Worm (Caenorhabditis elegans) whole organism, L1 larva: ENCODE results near the gene C16C8.19.

Experiments used
- C04F5.9 ChIP-seq: sonication (generic microtip); optimal IDR thresholded peaks from 2 replicates; lab custom pipeline; 2016; ENCODE audit warnings: missing genetic modification characterization, missing compliant biosample characterization
- Y116A8C.19 ChIP-seq: sonication (generic microtip); optimal IDR thresholded peaks from 2 replicates; lab custom pipeline; 2016; ENCODE audit warnings: missing compliant biosample characterization, missing genetic modification characterization, borderline replicate concordance
- alr-1 ChIP-seq: fragments of 200-800 bp; sonication (Bioruptor generic); optimal IDR thresholded peaks from 2 replicates; lab custom pipeline; 2018; ENCODE audit warnings: borderline replicate concordance, mild to moderate bottlenecking, missing genetic modification characterization, missing compliant biosample characterization
- ama-1 ChIP-seq: fragments of 150-350 bp; optimal IDR thresholded peaks from 2 replicates; lab custom pipeline; 2014
- ceh-82 ChIP-seq, 3 experiments: fragments of 150-350 bp in 1 of 3; sonication (generic microtip) in 2 of 3; optimal IDR thresholded peaks; 2 replicates each; lab custom pipeline; 2014 to 2017; ENCODE audit warnings: missing biosample characterization in 3 of 3, missing genetic modification characterization in 3 of 3
- dpl-1 ChIP-seq, 3 experiments: fragments of 150-350 bp in 2 of 3; sonication (generic microtip) in 1 of 3; optimal IDR thresholded peaks; 2 replicates each; lab custom pipeline; 2014 to 2017; ENCODE audit warnings: missing biosample characterization in 3 of 3, missing genetic modification characterization in 3 of 3, missing genetic modification reagents in 3 of 3
- efl-1 ChIP-seq, 4 experiments: fragments of 150-350 bp; optimal IDR thresholded peaks in 3 of 4; peaks in 1 of 4; 1 replicate in 1 of 4; 2 replicates in 3 of 4; lab custom pipeline; 2014; ENCODE audit warnings: missing biosample characterization in 2 of 4, missing genetic modification characterization in 2 of 4, missing genetic modification reagents in 2 of 4
- efl-3 ChIP-seq: fragments of 200-800 bp; sonication (Bioruptor generic); optimal IDR thresholded peaks from 2 replicates; lab custom pipeline; 2018; ENCODE audit warnings: mild to moderate bottlenecking, missing genetic modification characterization, missing compliant biosample characterization
- egl-13 ChIP-seq: sonication (generic microtip); optimal IDR thresholded peaks from 2 replicates; lab custom pipeline; 2016; ENCODE audit warnings: missing genotype, missing genetic modification reagents, missing genetic modification characterization, missing compliant biosample characterization
- egl-27 ChIP-seq, 2 experiments: fragments of 150-350 bp in 1 of 2; sonication (generic microtip); optimal IDR thresholded peaks; 3 replicates each; lab custom pipeline; 2017 to 2018; ENCODE audit warnings: missing biosample characterization in 2 of 2, missing genetic modification characterization in 2 of 2, missing genetic modification reagents in 2 of 2
- elt-2 ChIP-seq: sonication (generic microtip); optimal IDR thresholded peaks from 2 replicates; lab custom pipeline; 2016; ENCODE audit warnings: missing genetic modification characterization, mild to moderate bottlenecking, inconsistent platforms, missing compliant biosample characterization, missing genetic modification reagents
- fkh-8 ChIP-seq: sonication (generic microtip); optimal IDR thresholded peaks from 2 replicates; lab custom pipeline; 2016; ENCODE audit warnings: mild to moderate bottlenecking, missing genetic modification characterization, missing compliant biosample characterization
- hlh-17 ChIP-seq: fragments of 200-800 bp; sonication (Bioruptor generic); optimal IDR thresholded peaks from 2 replicates; lab custom pipeline; 2018; ENCODE audit warnings: missing genetic modification characterization, mild to moderate bottlenecking, missing compliant biosample characterization, moderate library complexity, borderline replicate concordance
- hlh-4 ChIP-seq: sonication (generic microtip); optimal IDR thresholded peaks from 2 replicates; lab custom pipeline; 2016; ENCODE audit warnings: mild to moderate bottlenecking, missing genetic modification characterization, missing compliant biosample characterization
- hpl-2 ChIP-seq: fragments of 150-350 bp; optimal IDR thresholded peaks from 2 replicates; lab custom pipeline; 2014; ENCODE audit warnings: missing biosample characterization, missing genetic modification reagents, missing genetic modification characterization
- irx-1 ChIP-seq: sonication (generic microtip); optimal IDR thresholded peaks from 2 replicates; lab custom pipeline; 2016; ENCODE audit warnings: missing genetic modification characterization, missing compliant biosample characterization
- isw-1 ChIP-seq: fragments of 200-800 bp; sonication (Bioruptor generic); IDR thresholded peaks from 2 replicates; pipeline ENCODE4 v1.3.6; 2022; ENCODE audit warnings: missing genetic modification characterization, missing compliant biosample characterization
- jun-1 ChIP-seq: fragments of 150-350 bp; optimal IDR thresholded peaks from 2 replicates; lab custom pipeline; 2014; ENCODE audit warnings: missing biosample characterization, missing genetic modification reagents, missing genetic modification characterization
- lin-13 ChIP-seq: fragments of 150-350 bp; optimal IDR thresholded peaks from 2 replicates; lab custom pipeline; 2014; ENCODE audit warnings: missing biosample characterization, missing genetic modification reagents, missing genetic modification characterization
- lin-15B ChIP-seq: fragments of 150-350 bp; sonication (generic microtip); optimal IDR thresholded peaks from 3 replicates; lab custom pipeline; 2014; ENCODE audit warnings: missing biosample characterization, missing genetic modification characterization
- lsy-2 ChIP-seq, 2 experiments: fragments of 150-350 bp; optimal IDR thresholded peaks; 2 replicates each; lab custom pipeline; 2014; ENCODE audit warnings: missing biosample characterization in 2 of 2, missing genetic modification characterization in 2 of 2
- mdl-1 ChIP-seq, 2 experiments: fragments of 150-350 bp; optimal IDR thresholded peaks; 2 replicates each; lab custom pipeline; 2014 to 2017; ENCODE audit warnings: missing biosample characterization in 2 of 2, missing genetic modification characterization in 2 of 2, inconsistent platforms in 1 of 2
- mef-2 ChIP-seq: fragments of 150-350 bp; optimal IDR thresholded peaks from 2 replicates; lab custom pipeline; 2014; ENCODE audit warnings: missing biosample characterization, missing genetic modification characterization
- mep-1 ChIP-seq: fragments of 150-350 bp; optimal IDR thresholded peaks from 2 replicates; lab custom pipeline; 2014; ENCODE audit warnings: missing biosample characterization, missing genetic modification characterization
- nhr-11 ChIP-seq: fragments of 150-350 bp; optimal IDR thresholded peaks from 2 replicates; lab custom pipeline; 2014; ENCODE audit warnings: missing biosample characterization, missing genetic modification characterization
- nhr-12 ChIP-seq: sonication (generic microtip); optimal IDR thresholded peaks from 2 replicates; lab custom pipeline; 2017; ENCODE audit warnings: missing biosample characterization, missing genetic modification characterization
- nhr-19 ChIP-seq: fragments of 200-800 bp; sonication (Bioruptor generic); conservative IDR thresholded peaks from 2 replicates; pipeline ENCODE4 v1.3.6; 2022; ENCODE audit warnings: missing genetic modification characterization, missing compliant biosample characterization
- nhr-20 ChIP-seq: sonication (generic microtip); optimal IDR thresholded peaks from 2 replicates; lab custom pipeline; 2016; ENCODE audit warnings: mild to moderate bottlenecking, missing genetic modification characterization, missing compliant biosample characterization
- nhr-237 ChIP-seq: fragments of 150-350 bp; optimal IDR thresholded peaks from 2 replicates; lab custom pipeline; 2014; ENCODE audit warnings: missing biosample characterization, missing genetic modification characterization
- nhr-71 ChIP-seq: sonication (generic microtip); optimal IDR thresholded peaks from 2 replicates; lab custom pipeline; 2016; ENCODE audit warnings: mild to moderate bottlenecking, missing genetic modification characterization, moderate library complexity, missing compliant biosample characterization
- nhr-76 ChIP-seq: sonication (generic microtip); optimal IDR thresholded peaks from 2 replicates; lab custom pipeline; 2017; ENCODE audit warnings: missing biosample characterization, missing genetic modification characterization
- nhr-77 ChIP-seq: fragments of 150-350 bp; optimal IDR thresholded peaks from 2 replicates; lab custom pipeline; 2014; ENCODE audit warnings: missing biosample characterization, missing genetic modification characterization
- nhr-84 ChIP-seq: sonication (generic microtip); optimal IDR thresholded peaks from 2 replicates; lab custom pipeline; 2017; ENCODE audit warnings: missing biosample characterization, missing genetic modification characterization
- nhr-85 ChIP-seq: sonication (generic microtip); peaks from one replicate; lab custom pipeline; 2016; ENCODE audit warnings: missing genetic modification characterization, inconsistent platforms, missing compliant biosample characterization
- nhr-90 ChIP-seq: sonication (generic microtip); optimal IDR thresholded peaks from 2 replicates; lab custom pipeline; 2016; ENCODE audit warnings: mild to moderate bottlenecking, missing genetic modification characterization, missing compliant biosample characterization; ENCODE audit not compliant: poor library complexity
- pag-3 ChIP-seq: sonication (generic microtip); optimal IDR thresholded peaks from 2 replicates; lab custom pipeline; 2017; ENCODE audit warnings: missing genetic modification characterization, mild to moderate bottlenecking, missing compliant biosample characterization, antibody characterized with exemption, borderline replicate concordance; ENCODE audit not compliant: insufficient read depth
- pax-3 ChIP-seq: fragments of 200-800 bp; sonication (Bioruptor generic); optimal IDR thresholded peaks from 2 replicates; lab custom pipeline; 2018; ENCODE audit warnings: mild to moderate bottlenecking, missing genetic modification characterization, moderate library complexity, missing compliant biosample characterization
- skn-1 ChIP-seq: fragments of 150-350 bp; optimal IDR thresholded peaks from 2 replicates; lab custom pipeline; 2014; ENCODE audit warnings: missing biosample characterization, missing genetic modification characterization
- snpc-4 ChIP-seq: fragments of 150-350 bp; optimal IDR thresholded peaks from 2 replicates; lab custom pipeline; 2014; ENCODE audit warnings: missing biosample characterization, missing genetic modification characterization
- snu-23 ChIP-seq: sonication (generic microtip); optimal IDR thresholded peaks from 2 replicates; lab custom pipeline; 2016; ENCODE audit warnings: missing genetic modification characterization, missing compliant biosample characterization
- tlp-1 ChIP-seq: fragments of 150-350 bp; optimal IDR thresholded peaks from 2 replicates; lab custom pipeline; 2014; ENCODE audit warnings: missing biosample characterization, missing genetic modification characterization
- unc-30 ChIP-seq: sonication (generic microtip); optimal IDR thresholded peaks from 2 replicates; lab custom pipeline; 2017; ENCODE audit warnings: missing biosample characterization, missing genetic modification characterization
- unc-86 ChIP-seq: sonication (generic microtip); optimal IDR thresholded peaks from 2 replicates; lab custom pipeline; 2016; ENCODE audit warnings: missing genetic modification characterization, missing compliant biosample characterization
- unc-98 ChIP-seq: fragments of 200-800 bp; sonication (Bioruptor generic); IDR thresholded peaks from 2 replicates; pipeline ENCODE4 v1.3.6; 2022; ENCODE audit warnings: missing genetic modification characterization, missing compliant biosample characterization
- xbp-1 ChIP-seq: sonication (generic microtip); optimal IDR thresholded peaks from 2 replicates; lab custom pipeline; 2016; ENCODE audit warnings: missing genetic modification characterization, missing compliant biosample characterization
- zip-4 ChIP-seq: fragments of 200-800 bp; sonication (Bioruptor generic); optimal IDR thresholded peaks from 2 replicates; lab custom pipeline; 2018; ENCODE audit warnings: mild to moderate bottlenecking, missing genetic modification characterization, moderate library complexity, missing compliant biosample characterization
- ztf-11 ChIP-seq, 2 experiments: sonication (generic microtip); optimal IDR thresholded peaks; 2 replicates each; lab custom pipeline; 2016 to 2017; ENCODE audit warnings: missing genetic modification characterization in 2 of 2, missing biosample characterization in 1 of 2, missing compliant biosample characterization in 1 of 2
- ztf-4 ChIP-seq: fragments of 150-350 bp; optimal IDR thresholded peaks from 2 replicates; lab custom pipeline; 2014; ENCODE audit warnings: missing biosample characterization, missing genetic modification characterization

C16C8.19 gene

ce11 chrII:3439244-3439698 is 19.0 kb upstream of the C16C8.19 start (continued):
- peak; percentile 6 for TF ChIP-seq jun-1 (tag; lab: Kevin White, UChicago)
- TF ChIP-seq lin-13 (GFP tag; lab: Kevin White, UChicago) = no peak
- TF ChIP-seq unc-86 (tag; lab: Kevin White, UChicago) = no peak
- TF ChIP-seq xbp-1 (tag; lab: Kevin White, UChicago) = peak; percentile 4
- peak; percentile 39 for TF ChIP-seq nhr-20
- TF ChIP-seq isw-1 (GFP tag; lab: Robert Waterston, UW) = no peak
- TF ChIP-seq irx-1 = no peak
- TF ChIP-seq nhr-12 (tag; lab: Kevin White, UChicago) = no peak
- no peak for TF ChIP-seq nhr-77 (tag; lab: Kevin White, UChicago)
- TF ChIP-seq lsy-2 (tag; optimal IDR thresholded peaks at IDR 0.05; lab: Kevin White, UChicago) = no peak
- no peak for TF ChIP-seq nhr-11
- no peak for TF ChIP-seq skn-1 (tag; lab: Kevin White, UChicago)
- peak in 1 of 3 experiments; percentile 3 for TF ChIP-seq ceh-82 (tag; optimal IDR thresholded peaks at IDR 0.05; lab: Kevin White, UChicago)
- TF ChIP-seq unc-98 = no peak
- TF ChIP-seq ama-1 (lab: Kevin White, UChicago) = no peak
- TF ChIP-seq pax-3 = no peak
- TF ChIP-seq nhr-85 (tag; lab: Kevin White, UChicago) = peak; percentile 57
- TF ChIP-seq, all 84 proteins: peak for 24

ce11 chrII:3439842-3440640 is 18.2 kb upstream of the C16C8.19 start:
- TF ChIP-seq snu-23 (GFP tag; lab: Kevin White, UChicago) = no peak
- no peak for TF ChIP-seq hlh-17 (GFP tag; lab: Kevin White, UChicago)
- no peak for TF ChIP-seq C04F5.9 (tag; lab: Kevin White, UChicago)
- no peak for TF ChIP-seq zip-4 (GFP tag; lab: Kevin White, UChicago)
- TF ChIP-seq efl-1 (optimal IDR thresholded peaks at IDR 0.05; lab: Kevin White, UChicago) = no peak
- TF ChIP-seq efl-1 (GFP tag; optimal IDR thresholded peaks at IDR 0.05 in 1 of 2; lab: Kevin White, UChicago) = no peak
- no peak for TF ChIP-seq pag-3 (tag; lab: Kevin White, UChicago)
- TF ChIP-seq Y116A8C.19 = no peak
- TF ChIP-seq fkh-8 (tag; lab: Kevin White, UChicago) = no peak
- peak; percentile 86 for TF ChIP-seq elt-2 (tag; lab: Kevin White, UChicago)
- no peak for TF ChIP-seq mdl-1 (tag; optimal IDR thresholded peaks at IDR 0.05; lab: Kevin White, UChicago)
- no peak for TF ChIP-seq dpl-1 (GFP tag; optimal IDR thresholded peaks at IDR 0.05; lab: Kevin White, UChicago)
- peak; percentile 59 for TF ChIP-seq snpc-4 (tag; lab: Kevin White, UChicago)
- TF ChIP-seq lin-15B (tag; lab: Kevin White, UChicago) = no peak
- no peak for TF ChIP-seq mep-1 (tag; lab: Kevin White, UChicago)
- TF ChIP-seq tlp-1 (tag; lab: Kevin White, UChicago) = peak; percentile 57

- TF ChIP-seq mef-2 (tag; lab: Kevin White, UChicago) (no peak), nhr-71 (no peak), alr-1 (tag; lab: Kevin White, UChicago) (no peak), hlh-4 (tag; lab: Kevin White, UChicago) (no peak), egl-27 (tag; optimal IDR thresholded peaks at IDR 0.05; lab: Kevin White, UChicago) (no peak), nhr-84 (tag; lab: Kevin White, UChicago) (no peak), C04F5.9 (tag; lab: Kevin White, UChicago) (no peak), ztf-11 (tag; optimal IDR thresholded peaks at IDR 0.05; lab: Kevin White, UChicago) (no peak), hpl-2 (GFP tag; lab: Kevin White, UChicago) (no peak), nhr-76 (no peak), lin-13 (GFP tag; lab: Kevin White, UChicago) (no peak), nhr-90 (tag; lab: Kevin White, UChicago) (no peak), nhr-19 (no peak), egl-13 (tag; lab: Kevin White, UChicago) (no peak), unc-30 (tag; lab: Kevin White, UChicago) (no peak), nhr-20 (no peak), lin-15B (tag; lab: Kevin White, UChicago) (no peak), ztf-4 (tag; lab: Kevin White, UChicago) (no peak), efl-3 (GFP tag; lab: Kevin White, UChicago) (no peak), nhr-237 (tag; lab: Kevin White, UChicago) (no peak)
Observed at ce11 chrII:3440641-3440926, 17.7 kb upstream of the C16C8.19 start, which contains the start of gene C16C8.17. Gene C16C8.17 (plus strand): TSS chrII:3440827.
